Fruit fly (Drosophila melanogaster): ENCODE results near the gene msi.
A peak's percentile ranks its signal among the peaks of the same experiment; 100 is the strongest.

The msi gene

DNA sequence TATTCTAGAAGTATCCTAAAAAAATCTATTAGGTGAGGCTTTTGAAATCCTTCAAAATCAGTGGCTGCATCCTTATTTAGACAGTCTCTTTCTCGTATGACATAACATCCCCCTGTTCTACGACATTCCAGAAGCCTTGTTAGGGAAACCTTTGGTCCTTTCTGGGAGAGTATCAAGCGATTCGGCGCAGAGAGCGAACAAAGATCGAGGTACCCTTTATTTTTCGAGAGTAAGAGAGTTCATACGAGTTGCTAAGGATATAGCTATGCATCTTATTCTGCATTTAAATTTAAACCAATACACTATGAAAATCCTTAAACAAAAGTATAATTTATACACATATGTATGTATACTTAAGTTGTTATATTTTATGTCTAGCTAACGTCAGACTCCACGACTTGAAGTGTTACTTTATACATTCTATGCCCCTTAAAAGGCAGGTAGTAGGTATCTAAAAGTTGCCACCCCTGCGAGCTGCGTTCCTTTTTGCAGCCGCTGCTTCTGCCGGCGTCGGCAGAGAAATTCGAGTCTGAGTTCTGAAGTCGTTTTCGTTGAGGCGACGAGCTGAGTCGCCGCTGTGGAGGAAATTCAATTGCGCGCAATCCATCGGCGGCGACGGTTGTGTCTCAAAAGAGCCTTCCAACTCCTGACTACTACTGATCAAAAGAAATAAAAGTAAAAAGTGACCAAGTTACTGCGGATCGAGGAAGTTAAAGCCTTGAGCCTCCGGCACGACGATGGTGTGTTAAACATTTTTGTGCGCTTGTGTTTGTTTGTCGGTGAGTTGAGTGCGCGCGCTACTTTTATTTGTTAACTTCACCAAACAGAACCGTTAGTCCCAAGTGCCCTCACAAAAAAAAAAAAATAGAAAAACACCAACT lies 121.6 kb downstream of the msi start, which contains the start of gene jigr1 (continued):
- TF ChIP-seq CG10462 (GFP tag; optimal IDR thresholded peaks at IDR 0.05) (no peak), CG4617 (GFP tag; optimal IDR thresholded peaks at IDR 0.05; ENCODE audit: borderline replicate concordance) (no peak), pros (GFP tag; optimal IDR thresholded peaks at IDR 0.05) (peak; percentile 97), CG12071 (GFP tag; optimal IDR thresholded peaks at IDR 0.05) (no peak), CG10431 (GFP tag; optimal IDR thresholded peaks at IDR 0.05) (no peak), fd96Cb (tag; optimal IDR thresholded peaks at IDR 0.05) (peak; percentile 39), CG12299 (tag; optimal IDR thresholded peaks at IDR 0.05) (no peak), NfI (GFP tag; optimal IDR thresholded peaks at IDR 0.05) (no peak), croc (GFP tag; conservative IDR thresholded peaks at IDR 0.05) (no peak), nmo (GFP tag; optimal IDR thresholded peaks at IDR 0.05) (peak; percentile 53), Trl (optimal IDR thresholded peaks at IDR 0.05) (peak in 1 of 2 experiments; percentile 10), Trl (GFP tag; optimal IDR thresholded peaks at IDR 0.05) (no peak), al (GFP tag; IDR thresholded peaks at IDR 0.05) (no peak), CG18476 (GFP tag; optimal IDR thresholded peaks at IDR 0.05) (peak; percentile 21), BtbVII (GFP tag; optimal IDR thresholded peaks at IDR 0.05) (no peak), Ravus (GFP tag; IDR thresholded peaks at IDR 0.05) (no peak), pita (GFP tag; optimal IDR thresholded peaks at IDR 0.05) (no peak), trem (tag; optimal IDR thresholded peaks at IDR 0.05) (peak; percentile 79), Abd-B (GFP tag; optimal IDR thresholded peaks at IDR 0.05) (no peak), sima (GFP tag; optimal IDR thresholded peaks at IDR 0.05) (no peak), CG4707 (GFP tag; optimal IDR thresholded peaks at IDR 0.05) (no peak), gsb-n (tag; optimal IDR thresholded peaks at IDR 0.05) (peak; percentile 33), Aef1 (GFP tag; IDR thresholded peaks at IDR 0.05) (no peak), ato (GFP tag; IDR thresholded peaks at IDR 0.05; ENCODE audit: partially characterized antibody) (no peak), az2 (GFP tag; optimal IDR thresholded peaks at IDR 0.05) (peak; percentile 29), CG2712 (tag; optimal IDR thresholded peaks at IDR 0.05) (peak; percentile 82), Blimp-1 (GFP tag; optimal IDR thresholded peaks at IDR 0.05) (peak; percentile 3), CG10209 (GFP tag; optimal IDR thresholded peaks at IDR 0.05) (peak; percentile 59), CG43689 (GFP tag; IDR thresholded peaks at IDR 0.05) (no peak), klu (GFP tag; IDR thresholded peaks at IDR 0.05) (no peak), CG12155 (GFP tag; optimal IDR thresholded peaks at IDR 0.05) (no peak), Ada2b (GFP tag; IDR thresholded peaks at IDR 0.05) (no peak), fd3F (GFP tag; optimal IDR thresholded peaks at IDR 0.05) (no peak), CG15696 (tag; optimal IDR thresholded peaks at IDR 0.05) (peak; percentile 90), luna (GFP tag; optimal IDR thresholded peaks at IDR 0.05) (no peak), CG7372 (GFP tag; IDR thresholded peaks at IDR 0.05) (no peak), Sox102F (GFP tag; optimal IDR thresholded peaks at IDR 0.05) (no peak), jigr1 (GFP tag; IDR thresholded peaks at IDR 0.05) (no peak), lov (optimal IDR thresholded peaks at IDR 0.05) (no peak), lov (GFP tag; IDR thresholded peaks at IDR 0.05) (0 out of 3 replicates have a peak, but pooled peaks have one; percentile 34), CG14667 (GFP tag; IDR thresholded peaks at IDR 0.05) (no peak), Optix (GFP tag; IDR thresholded peaks at IDR 0.05) (no peak), Neu2 (GFP tag; optimal IDR thresholded peaks at IDR 0.05; ENCODE audit: borderline replicate concordance) (peak; percentile 70), row (GFP tag; IDR thresholded peaks at IDR 0.05) (peak; percentile 86), insv (GFP tag; optimal IDR thresholded peaks at IDR 0.05) (no peak), CG14050 (GFP tag; IDR thresholded peaks at IDR 0.05) (no peak), CG33557 (GFP tag; optimal IDR thresholded peaks at IDR 0.05) (peak; percentile 63), CG1602 (GFP tag; optimal IDR thresholded peaks at IDR 0.05) (peak; percentile 47), CG6272 (GFP tag; IDR thresholded peaks at IDR 0.05) (no peak), NK7.1 (GFP tag; optimal IDR thresholded peaks at IDR 0.05) (no peak)
